Worm (Caenorhabditis elegans) whole organism, L1 larva: ENCODE results near the gene Y102A5C.36.
"Not testable (repeated sequence)": the region's sequence is repeated elsewhere in the genome, so short reads cannot be mapped to it uniquely, and the experiment has no call there.

Experiments
- C04F5.9 ChIP-seq: sonication (generic microtip); optimal IDR thresholded peaks from 2 replicates; lab custom pipeline; 2016; ENCODE audit warnings: missing genetic modification characterization, missing compliant biosample characterization
- F16B12.6 ChIP-seq: fragments of 150-350 bp; optimal IDR thresholded peaks from 2 replicates; lab custom pipeline; 2014; ENCODE audit warnings: missing biosample characterization, missing genetic modification characterization
- Y116A8C.19 ChIP-seq: sonication (generic microtip); optimal IDR thresholded peaks from 2 replicates; lab custom pipeline; 2016; ENCODE audit warnings: missing compliant biosample characterization, missing genetic modification characterization, borderline replicate concordance
- aly-2 ChIP-seq: fragments of 150-350 bp; optimal IDR thresholded peaks from 2 replicates; lab custom pipeline; 2014; ENCODE audit warnings: missing biosample characterization, missing genetic modification characterization
- ama-1 ChIP-seq: fragments of 150-350 bp; optimal IDR thresholded peaks from 2 replicates; lab custom pipeline; 2014
- ceh-82 ChIP-seq, 3 experiments: fragments of 150-350 bp in 1 of 3; sonication (generic microtip) in 2 of 3; optimal IDR thresholded peaks; 2 replicates each; lab custom pipeline; 2014 to 2017; ENCODE audit warnings: missing biosample characterization in 3 of 3, missing genetic modification characterization in 3 of 3
- dsc-1 ChIP-seq: sonication (generic microtip); optimal IDR thresholded peaks from 2 replicates; lab custom pipeline; 2016; ENCODE audit warnings: mild to moderate bottlenecking, missing genetic modification characterization, missing compliant biosample characterization
- efl-1 ChIP-seq, 4 experiments: fragments of 150-350 bp; optimal IDR thresholded peaks in 3 of 4; peaks in 1 of 4; 1 replicate in 1 of 4; 2 replicates in 3 of 4; lab custom pipeline; 2014; ENCODE audit warnings: missing biosample characterization in 2 of 4, missing genetic modification characterization in 2 of 4, missing genetic modification reagents in 2 of 4
- elt-2 ChIP-seq: sonication (generic microtip); optimal IDR thresholded peaks from 2 replicates; lab custom pipeline; 2016; ENCODE audit warnings: missing genetic modification characterization, mild to moderate bottlenecking, inconsistent platforms, missing compliant biosample characterization, missing genetic modification reagents
- ets-5 ChIP-seq: fragments of 200-800 bp; sonication (Bioruptor generic); IDR thresholded peaks from 2 replicates; pipeline ENCODE4 v1.3.6; 2022; ENCODE audit warnings: missing genetic modification characterization, missing compliant biosample characterization
- fkh-10 ChIP-seq: sonication (generic microtip); optimal IDR thresholded peaks from 2 replicates; lab custom pipeline; 2017; ENCODE audit warnings: missing biosample characterization, missing genetic modification reagents, missing genetic modification characterization
- fkh-4 ChIP-seq: sonication (generic microtip); optimal IDR thresholded peaks from 2 replicates; lab custom pipeline; 2016; ENCODE audit warnings: missing compliant biosample characterization, missing genetic modification characterization, borderline replicate concordance
- fkh-8 ChIP-seq: sonication (generic microtip); optimal IDR thresholded peaks from 2 replicates; lab custom pipeline; 2016; ENCODE audit warnings: mild to moderate bottlenecking, missing genetic modification characterization, missing compliant biosample characterization
- hlh-4 ChIP-seq: sonication (generic microtip); optimal IDR thresholded peaks from 2 replicates; lab custom pipeline; 2016; ENCODE audit warnings: mild to moderate bottlenecking, missing genetic modification characterization, missing compliant biosample characterization
- irx-1 ChIP-seq: sonication (generic microtip); optimal IDR thresholded peaks from 2 replicates; lab custom pipeline; 2016; ENCODE audit warnings: missing genetic modification characterization, missing compliant biosample characterization
- jun-1 ChIP-seq: fragments of 150-350 bp; optimal IDR thresholded peaks from 2 replicates; lab custom pipeline; 2014; ENCODE audit warnings: missing biosample characterization, missing genetic modification reagents, missing genetic modification characterization
- lin-39 ChIP-seq: fragments of 150-350 bp; optimal IDR thresholded peaks from 2 replicates; lab custom pipeline; 2014; ENCODE audit warnings: missing biosample characterization, missing genetic modification reagents, missing genetic modification characterization
- lir-3 ChIP-seq: sonication (generic microtip); optimal IDR thresholded peaks from 2 replicates; lab custom pipeline; 2016; ENCODE audit warnings: mild to moderate bottlenecking, missing genetic modification characterization, moderate library complexity, missing compliant biosample characterization; ENCODE audit not compliant: poor library complexity
- mep-1 ChIP-seq: fragments of 150-350 bp; optimal IDR thresholded peaks from 2 replicates; lab custom pipeline; 2014; ENCODE audit warnings: missing biosample characterization, missing genetic modification characterization
- nhr-12 ChIP-seq: sonication (generic microtip); optimal IDR thresholded peaks from 2 replicates; lab custom pipeline; 2017; ENCODE audit warnings: missing biosample characterization, missing genetic modification characterization
- nhr-20 ChIP-seq: sonication (generic microtip); optimal IDR thresholded peaks from 2 replicates; lab custom pipeline; 2016; ENCODE audit warnings: mild to moderate bottlenecking, missing genetic modification characterization, missing compliant biosample characterization
- nhr-47 ChIP-seq: sonication (generic microtip); optimal IDR thresholded peaks from 2 replicates; lab custom pipeline; 2016; ENCODE audit warnings: mild to moderate bottlenecking, missing genetic modification characterization, moderate library complexity, missing compliant biosample characterization
- nhr-84 ChIP-seq: sonication (generic microtip); optimal IDR thresholded peaks from 2 replicates; lab custom pipeline; 2017; ENCODE audit warnings: missing biosample characterization, missing genetic modification characterization
- nhr-85 ChIP-seq: sonication (generic microtip); peaks from one replicate; lab custom pipeline; 2016; ENCODE audit warnings: missing genetic modification characterization, inconsistent platforms, missing compliant biosample characterization
- pag-3 ChIP-seq: sonication (generic microtip); optimal IDR thresholded peaks from 2 replicates; lab custom pipeline; 2017; ENCODE audit warnings: missing genetic modification characterization, mild to moderate bottlenecking, missing compliant biosample characterization, antibody characterized with exemption, borderline replicate concordance; ENCODE audit not compliant: insufficient read depth
- rnt-1 ChIP-seq: sonication (generic microtip); optimal IDR thresholded peaks from 2 replicates; lab custom pipeline; 2016; ENCODE audit warnings: mild to moderate bottlenecking, missing genetic modification characterization, moderate library complexity, missing compliant biosample characterization
- snu-23 ChIP-seq: sonication (generic microtip); optimal IDR thresholded peaks from 2 replicates; lab custom pipeline; 2016; ENCODE audit warnings: missing genetic modification characterization, missing compliant biosample characterization
- sup-37 ChIP-seq: fragments of 200-800 bp; sonication (Bioruptor generic); optimal IDR thresholded peaks from 2 replicates; lab custom pipeline; 2018; ENCODE audit warnings: mild to moderate bottlenecking, missing genetic modification characterization, missing compliant biosample characterization
- unc-30 ChIP-seq: sonication (generic microtip); optimal IDR thresholded peaks from 2 replicates; lab custom pipeline; 2017; ENCODE audit warnings: missing biosample characterization, missing genetic modification characterization
- unc-62 ChIP-seq: fragments of 150-350 bp; optimal IDR thresholded peaks from 2 replicates; lab custom pipeline; 2014; ENCODE audit warnings: missing biosample characterization, missing genetic modification reagents, missing genetic modification characterization
- vab-15 ChIP-seq: sonication (generic microtip); optimal IDR thresholded peaks from 2 replicates; lab custom pipeline; 2017; ENCODE audit warnings: missing genotype, mild to moderate bottlenecking, missing genetic modification characterization, missing compliant biosample characterization
- zag-1 ChIP-seq: fragments of 150-350 bp; optimal IDR thresholded peaks from 2 replicates; lab custom pipeline; 2014; ENCODE audit warnings: missing biosample characterization, missing genetic modification characterization

Gene Y102A5C.36

DNA sequence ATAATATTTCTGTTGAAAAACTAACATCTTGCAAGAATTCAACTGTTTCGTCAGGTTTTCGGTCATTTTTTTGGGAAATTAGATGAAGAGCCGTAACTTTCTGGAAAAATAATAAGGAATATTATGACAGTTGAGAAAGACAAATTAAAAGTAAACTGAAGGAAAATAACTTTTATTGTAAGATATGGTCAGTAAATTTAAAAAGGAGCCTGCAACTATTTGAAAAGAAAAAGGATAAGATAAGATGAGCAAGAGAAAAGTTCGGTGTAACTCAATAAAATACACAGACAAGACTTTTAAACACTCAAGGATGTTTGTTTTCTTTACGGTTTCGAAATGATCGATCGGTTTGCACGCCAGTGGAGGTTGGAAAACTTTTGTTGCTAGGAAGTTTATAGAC lies 22.4 kb upstream of the Y102A5C.36 start, which contains the start of gene fbxa-111:
fbxa-111 (minus strand) TSS at position 101 of the 400 bp plus-strand sequence.
- TF ChIP-seq sup-37 (GFP tag; lab: Kevin White, UChicago); snu-23 (GFP tag; lab: Kevin White, UChicago); jun-1: not testable (repeated sequence)
- TF ChIP-seq, all 84 proteins: peak for 0; not testable (repeated sequence) for 84

DNA sequence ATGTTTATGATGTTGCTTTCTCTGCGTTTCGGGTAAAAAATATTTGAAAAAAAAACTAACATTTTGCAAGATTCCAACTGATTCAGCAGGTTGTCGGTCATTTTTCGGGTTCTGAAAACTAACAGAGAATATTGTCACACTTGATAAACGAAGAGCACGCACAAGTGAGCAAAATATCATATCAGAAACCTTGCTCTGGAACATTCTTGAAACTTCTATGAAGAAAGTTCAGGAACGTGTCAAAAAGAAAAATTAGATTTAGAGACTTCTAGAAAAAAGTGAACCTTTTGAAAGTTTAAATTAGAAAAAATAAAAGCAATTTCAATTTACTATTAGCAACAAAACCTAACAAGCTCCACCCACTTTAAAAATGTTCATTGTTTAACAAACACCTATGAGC lies 20.8 kb upstream of the Y102A5C.36 start, which contains the start of gene fbxa-112:
fbxa-112 (minus strand) TSS at position 101 of the 400 bp plus-strand sequence.
- TF ChIP-seq aly-2; vab-15 (tag; lab: Kevin White, UChicago); fkh-10 (GFP tag; lab: Kevin White, UChicago): not testable (repeated sequence)

DNA sequence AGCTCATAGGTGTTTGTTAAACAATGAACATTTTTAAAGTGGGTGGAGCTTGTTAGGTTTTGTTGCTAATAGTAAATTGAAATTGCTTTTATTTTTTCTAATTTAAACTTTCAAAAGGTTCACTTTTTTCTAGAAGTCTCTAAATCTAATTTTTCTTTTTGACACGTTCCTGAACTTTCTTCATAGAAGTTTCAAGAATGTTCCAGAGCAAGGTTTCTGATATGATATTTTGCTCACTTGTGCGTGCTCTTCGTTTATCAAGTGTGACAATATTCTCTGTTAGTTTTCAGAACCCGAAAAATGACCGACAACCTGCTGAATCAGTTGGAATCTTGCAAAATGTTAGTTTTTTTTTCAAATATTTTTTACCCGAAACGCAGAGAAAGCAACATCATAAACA lies 11.5 kb upstream of the Y102A5C.36 start, which contains the start of gene fbxa-148:
fbxa-148 (plus strand) TSS at position 301 of the 400 bp plus-strand sequence.
- not testable (repeated sequence) for TF ChIP-seq lin-39, Y116A8C.19, unc-30 (tag; lab: Kevin White, UChicago)

DNA sequence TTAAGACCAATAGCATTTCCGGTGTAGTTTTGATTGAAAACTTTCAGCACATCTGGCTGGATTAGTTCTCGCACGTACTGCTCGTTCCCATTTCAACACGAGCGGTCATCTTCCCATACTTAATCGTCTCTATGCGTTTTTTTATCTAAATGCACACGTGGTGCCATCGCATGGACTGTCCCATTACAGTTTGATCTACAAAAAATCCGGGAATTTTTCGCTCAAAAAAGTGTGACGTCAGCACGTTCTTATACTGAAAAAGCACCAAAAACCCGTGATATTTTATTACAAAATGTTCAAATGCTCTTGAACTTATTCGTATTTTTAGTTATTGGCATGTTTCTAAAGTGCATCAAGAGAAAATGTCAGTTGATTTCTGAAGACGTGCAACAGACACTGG lies 5.3 kb downstream of the Y102A5C.36 start, which contains the start of gene Y102A5C.4:
Y102A5C.4 (plus strand) TSS at position 301 of the 400 bp plus-strand sequence.
- TF ChIP-seq nhr-85 (tag; lab: Kevin White, UChicago) = no peak
- no peak for TF ChIP-seq nhr-84 (tag; lab: Kevin White, UChicago)
- TF ChIP-seq F16B12.6 (tag; lab: Kevin White, UChicago) = no peak
- no peak for TF ChIP-seq elt-2 (tag; lab: Kevin White, UChicago)
- no peak for TF ChIP-seq Y116A8C.19 (tag; lab: Kevin White, UChicago)
- TF ChIP-seq nhr-20 (tag; lab: Kevin White, UChicago) = no peak
- no peak for TF ChIP-seq irx-1 (tag; lab: Kevin White, UChicago)
- TF ChIP-seq unc-30 (tag; lab: Kevin White, UChicago) = no peak
- TF ChIP-seq lir-3 = no peak
- TF ChIP-seq nhr-47 (tag; lab: Kevin White, UChicago) = no peak
- no peak for TF ChIP-seq vab-15 (tag; lab: Kevin White, UChicago)
- no peak for TF ChIP-seq ets-5 (GFP tag; lab: Robert Waterston, UW)
- no peak for TF ChIP-seq pag-3 (tag; lab: Kevin White, UChicago)
- TF ChIP-seq C04F5.9 = no peak
- TF ChIP-seq dsc-1 = no peak
- no peak for TF ChIP-seq ama-1 (lab: Kevin White, UChicago)
- TF ChIP-seq, all 84 proteins: peak for 0

DNA sequence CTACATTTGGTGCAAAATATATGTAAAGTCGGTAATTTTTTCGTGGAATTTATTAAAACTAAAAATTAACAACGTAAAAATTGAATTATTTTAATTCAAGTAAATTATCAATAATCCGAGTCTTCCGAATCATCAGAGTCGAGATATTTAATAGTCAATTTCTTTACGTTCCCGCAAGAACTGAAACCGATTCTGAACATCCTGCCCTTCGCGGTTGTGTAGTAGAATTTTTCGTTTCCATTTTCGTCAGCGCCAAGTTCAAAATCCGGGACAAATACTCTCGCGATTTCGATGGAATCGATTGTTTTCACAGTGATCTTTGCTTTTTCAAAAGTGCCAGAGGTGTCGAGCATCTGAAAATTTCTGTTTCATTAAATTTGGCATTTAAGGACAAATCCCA lies 7.6 kb downstream of the Y102A5C.36 start:
- TF ChIP-seq hlh-4 (tag; lab: Kevin White, UChicago) (no peak), efl-1 (optimal IDR thresholded peaks at IDR 0.05; lab: Kevin White, UChicago) (no peak), efl-1 (GFP tag; optimal IDR thresholded peaks at IDR 0.05 in 1 of 2; lab: Kevin White, UChicago) (peak in 1 of 2 experiments; percentile 44), mep-1 (tag; lab: Kevin White, UChicago) (no peak)
- TF ChIP-seq, all 84 proteins: peak for 1

DNA sequence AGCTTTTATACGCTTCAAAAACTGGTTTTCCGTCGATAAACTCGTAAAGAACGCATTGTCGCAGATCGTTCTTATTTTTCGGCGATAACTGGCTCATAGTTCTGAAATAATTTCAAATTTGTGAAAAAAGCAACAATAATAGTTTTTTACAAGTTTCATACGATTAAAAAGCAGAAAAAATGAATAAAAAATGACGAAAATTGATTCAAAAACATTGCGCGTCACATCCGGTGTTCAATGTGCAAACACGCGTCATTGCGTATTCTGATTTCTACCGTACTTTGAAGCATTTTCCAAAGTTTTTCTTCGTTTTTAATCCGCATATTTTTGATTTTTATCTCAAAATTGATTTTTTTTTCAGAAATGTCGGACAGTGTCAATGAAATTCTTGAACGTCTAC lies 8.9 kb downstream of the Y102A5C.36 start, which contains the start of the genes fbxa-206 and Y102A5C.2:
fbxa-206 (minus strand) TSS at position 101 of the 400 bp plus-strand sequence.
Y102A5C.2 (plus strand) TSS at position 354 of the 400 bp plus-strand sequence.
- no peak for TF ChIP-seq fkh-4
- TF ChIP-seq ceh-82 (tag; optimal IDR thresholded peaks at IDR 0.05; lab: Kevin White, UChicago) = no peak
- TF ChIP-seq nhr-47 (tag; lab: Kevin White, UChicago) = no peak
- TF ChIP-seq nhr-84 (tag; lab: Kevin White, UChicago) = no peak
- TF ChIP-seq lir-3 = no peak
- no peak for TF ChIP-seq nhr-12 (tag; lab: Kevin White, UChicago)
- TF ChIP-seq unc-62 (GFP tag; lab: Kevin White, UChicago) = no peak
- no peak for TF ChIP-seq fkh-8
- TF ChIP-seq rnt-1 (tag; lab: Kevin White, UChicago) = no peak
- no peak for TF ChIP-seq sup-37 (GFP tag; lab: Kevin White, UChicago)
- no peak for TF ChIP-seq zag-1 (tag; lab: Kevin White, UChicago)
